Fruit fly (Drosophila melanogaster) Kc167 (cell line): ENCODE results near the gene Ssdp.

ENCODE experiments used
- insv ChIP-seq: fragments of >200 bp; optimal IDR thresholded peaks from 3 replicates; lab custom pipeline; 2018; ENCODE audit warnings: missing external identifiers
- psq ChIP-seq: fragments of >200 bp; optimal IDR thresholded peaks from 2 replicates; lab custom pipeline; 2017; ENCODE audit warnings: missing external identifiers

- TF ChIP-seq psq (lab: Kevin White, UChicago) (no peak), insv (lab: Kevin White, UChicago) (no peak)
Observed at dm6 chr3R:18226809-18227157, 27.4 kb upstream of the Ssdp start.
